Fruit fly (Drosophila melanogaster) whole organism: ENCODE measurements around the gene CG4230.

Experiments used
- CG8478 ChIP-seq: fragments of >200 bp; optimal IDR thresholded peaks from 2 replicates; lab custom pipeline; 2018; ENCODE audit warnings: inconsistent platforms
- Dll ChIP-seq: fragments of >200 bp; optimal IDR thresholded peaks from 2 replicates; lab custom pipeline; 2017
- EcR ChIP-seq, 2 experiments: fragments of >200 bp; optimal IDR thresholded peaks; 2 replicates each; lab custom pipeline; 2017; ENCODE audit warnings: missing biosample characterization in 2 of 2, missing genetic modification characterization in 2 of 2, missing genetic modification reagents in 2 of 2
- pan ChIP-seq: fragments of >200 bp; optimal IDR thresholded peaks from 2 replicates; lab custom pipeline; 2017
- psq ChIP-seq: fragments of >200 bp; optimal IDR thresholded peaks from 2 replicates; lab custom pipeline; 2017
- usp ChIP-seq: fragments of >200 bp; optimal IDR thresholded peaks from 2 replicates; lab custom pipeline; 2017; ENCODE audit warnings: missing biosample characterization, missing genetic modification characterization, mixed read lengths

- TF ChIP-seq pan (lab: Kevin White, UChicago) (no peak), psq (lab: Kevin White, UChicago) (no peak), Dll (no peak), CG8478 (no peak), EcR (GFP tag; optimal IDR thresholded peaks at IDR 0.05; lab: Kevin White, UChicago) (no peak), usp (no peak)
Measured at dm6 chr2L:5072357-5072756, 23.7 kb upstream of the CG4230 start.
